Fruit fly (Drosophila melanogaster) Kc167 (cell line): Measurements from ENCODE around the gene Ctr1B.

Source experiments
- Myc ChIP-seq: fragments of >200 bp; optimal IDR thresholded peaks from 2 replicates; lab custom pipeline; 2017; ENCODE audit warnings: missing external identifiers
- Sin3A ChIP-seq: fragments of >200 bp; optimal IDR thresholded peaks from 2 replicates; lab custom pipeline; 2018; ENCODE audit warnings: missing external identifiers
- h ChIP-seq: fragments of >200 bp; optimal IDR thresholded peaks from 3 replicates; lab custom pipeline; 2018; ENCODE audit warnings: missing external identifiers
- insv ChIP-seq: fragments of >200 bp; optimal IDR thresholded peaks from 3 replicates; lab custom pipeline; 2018; ENCODE audit warnings: missing external identifiers
- psq ChIP-seq: fragments of >200 bp; optimal IDR thresholded peaks from 2 replicates; lab custom pipeline; 2017; ENCODE audit warnings: missing external identifiers
- ttk ChIP-seq: sonication (Bioruptor generic); optimal IDR thresholded peaks from 2 replicates; lab custom pipeline; 2017; ENCODE audit warnings: missing external identifiers

Gene Ctr1B

DNA sequence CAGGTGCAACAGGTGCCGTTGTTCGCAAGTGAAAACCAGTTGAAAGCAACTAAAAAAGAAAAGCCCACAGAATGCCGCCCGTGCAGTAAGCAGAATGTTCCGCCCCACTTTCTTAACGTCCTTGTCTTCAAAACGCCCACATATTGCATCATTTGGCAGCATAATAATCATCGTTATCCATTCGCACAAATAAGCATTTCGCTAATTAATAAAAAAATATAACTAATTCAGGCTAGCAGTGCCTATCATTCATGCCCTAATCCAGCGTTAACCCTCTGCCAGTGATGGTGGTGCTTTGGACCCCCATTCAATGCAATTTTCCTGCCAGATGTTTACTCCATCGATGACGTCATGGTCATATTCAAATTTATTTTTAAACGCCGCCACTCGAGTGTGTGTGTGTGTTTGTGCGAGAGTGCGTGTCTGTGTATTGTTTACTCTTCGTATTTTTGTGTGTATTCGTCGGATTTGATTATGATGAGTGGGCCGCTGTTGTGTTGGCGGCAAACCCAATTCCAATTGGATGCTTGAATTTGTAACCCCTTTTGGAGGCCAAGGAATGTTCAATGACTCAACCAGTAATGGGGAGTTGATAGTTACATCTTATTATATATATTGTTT lies 40.1 kb downstream of the Ctr1B start:
- no peak for TF ChIP-seq Myc (lab: Kevin White, UChicago)
- TF ChIP-seq h (lab: Kevin White, UChicago), result no peak
- TF ChIP-seq insv (lab: Kevin White, UChicago), result no peak
- no peak for TF ChIP-seq psq (lab: Kevin White, UChicago)
- TF ChIP-seq ttk, result no peak
- no peak for TF ChIP-seq Sin3A (lab: Kevin White, UChicago)

DNA sequence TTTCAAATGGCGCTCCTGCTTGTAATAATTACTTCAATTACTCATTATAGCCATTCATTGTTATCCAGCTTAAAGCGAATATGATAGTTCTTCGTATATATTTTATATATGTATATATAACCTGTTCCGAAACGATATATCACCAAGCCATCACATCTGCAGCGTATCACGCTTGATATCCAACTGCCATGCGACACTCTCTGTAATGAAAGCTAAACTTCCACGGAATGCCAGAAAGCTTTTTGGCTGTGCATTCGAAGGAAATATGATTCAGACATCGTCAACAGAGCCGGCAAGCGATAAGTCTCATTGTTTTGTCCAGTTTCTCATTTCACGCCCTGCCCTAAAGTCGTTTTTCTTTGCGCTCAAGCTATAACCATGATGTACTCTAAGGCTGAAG lies 40.6 kb downstream of the Ctr1B start:
- TF ChIP-seq psq (lab: Kevin White, UChicago), result no peak

DNA sequence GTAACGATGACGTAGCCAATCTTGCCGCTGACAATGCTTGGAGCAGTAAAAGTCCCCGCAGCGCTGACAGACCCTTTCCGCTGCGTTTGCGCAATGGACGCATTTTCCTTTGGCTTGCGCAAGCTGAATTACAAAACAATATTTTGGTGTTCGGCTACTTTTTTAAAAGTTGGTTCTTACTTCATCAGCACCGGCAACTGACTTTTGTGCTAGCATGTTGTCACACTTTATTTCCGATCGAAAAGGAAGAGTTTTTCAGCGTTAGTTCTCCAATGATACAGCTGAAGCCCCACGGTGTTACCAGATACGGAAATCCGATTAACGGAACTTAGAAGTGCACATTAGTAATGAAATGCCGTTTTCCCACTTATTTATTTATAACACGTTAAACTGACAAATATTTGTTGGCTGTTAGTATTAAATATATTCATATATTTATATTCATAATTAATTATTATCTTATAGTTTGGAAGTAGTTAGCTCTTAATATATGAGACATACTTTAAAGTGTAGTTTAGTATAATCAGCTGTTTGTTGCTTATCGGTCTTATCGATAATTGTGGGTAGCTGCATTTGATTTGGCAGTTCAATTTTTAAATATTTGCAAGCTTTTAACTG lies 45.0 kb downstream of the Ctr1B start, which contains the start of the genes Veneno and CG7963:
Gene Veneno (minus strand): TSS at position 296 of the 618 bp plus-strand sequence.
Gene CG7963 (plus strand): TSS at position 568 of the 618 bp plus-strand sequence.
- TF ChIP-seq insv (lab: Kevin White, UChicago), result no peak
- no peak for TF ChIP-seq ttk
- TF ChIP-seq psq (lab: Kevin White, UChicago), result no peak
- no peak for TF ChIP-seq h (lab: Kevin White, UChicago)

DNA sequence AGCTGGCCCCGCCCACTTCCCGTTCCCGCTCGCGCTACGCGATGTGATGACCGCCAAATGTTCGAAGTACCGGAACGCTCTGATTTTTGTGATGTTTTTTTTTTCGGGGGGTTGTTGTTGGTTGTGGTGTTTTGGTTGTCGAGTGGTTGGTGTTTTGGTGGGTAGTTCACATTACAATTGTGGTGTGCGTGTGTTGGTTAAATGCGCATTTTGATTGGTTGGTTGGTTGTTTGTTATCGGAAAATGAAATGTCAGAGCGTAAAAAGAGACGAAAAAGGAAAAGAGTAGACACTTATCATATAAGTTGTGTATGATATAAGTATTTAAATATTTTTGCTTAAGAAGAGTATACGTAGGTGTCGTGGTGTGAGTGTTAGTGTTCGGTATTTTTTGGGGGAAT lies 51.1 kb downstream of the Ctr1B start:
- TF ChIP-seq insv (lab: Kevin White, UChicago), result no peak
- TF ChIP-seq ttk, result no peak
- TF ChIP-seq Sin3A (lab: Kevin White, UChicago), result no peak
- no peak for TF ChIP-seq h (lab: Kevin White, UChicago)
- no peak for TF ChIP-seq psq (lab: Kevin White, UChicago)
- no peak for TF ChIP-seq Myc (lab: Kevin White, UChicago)
